Fruit fly (Drosophila melanogaster) whole organism, embryonic: Measurements from ENCODE around the gene CG17036.

ENCODE experiments used
- Asciz ChIP-seq: fragments of 200-800 bp; sonication (Bioruptor generic); optimal IDR thresholded peaks from 2 replicates; lab custom pipeline; 2017; ENCODE audit warnings: missing biosample characterization, mild to moderate bottlenecking, missing genetic modification characterization, missing genetic modification reagents
- Atf3 ChIP-seq: fragments of 200-800 bp; sonication (Bioruptor generic); optimal IDR thresholded peaks from 3 replicates; lab custom pipeline; 2016; ENCODE audit warnings: missing biosample characterization, missing genetic modification characterization
- Atf6 ChIP-seq: fragments of 200-800 bp; sonication (Bioruptor generic); IDR thresholded peaks from 2 replicates; pipeline ENCODE4 v1.3.6; 2022; ENCODE audit warnings: missing biosample characterization, missing genetic modification characterization
- Bteb2 ChIP-seq: fragments of 200-800 bp; sonication (Bioruptor generic); optimal IDR thresholded peaks from 2 replicates; lab custom pipeline; 2016; ENCODE audit warnings: missing biosample characterization, missing genetic modification characterization
- CG10366 ChIP-seq: fragments of 200-800 bp; sonication (Bioruptor generic); IDR thresholded peaks from 2 replicates; pipeline ENCODE4 v1.3.6; 2022; ENCODE audit warnings: missing biosample characterization, missing genetic modification characterization
- CG10431 ChIP-seq: fragments of 200-800 bp; sonication (Bioruptor generic); optimal IDR thresholded peaks from 3 replicates; lab custom pipeline; 2018; ENCODE audit warnings: missing biosample characterization, mild to moderate bottlenecking, missing genetic modification characterization
- CG10462 ChIP-seq: fragments of 200-800 bp; sonication (Bioruptor generic); optimal IDR thresholded peaks from 2 replicates; lab custom pipeline; 2016; ENCODE audit warnings: missing biosample characterization, missing genetic modification characterization
- CG12744 ChIP-seq: fragments of 200-800 bp; sonication (Bioruptor generic); optimal IDR thresholded peaks from 2 replicates; lab custom pipeline; 2016; ENCODE audit warnings: missing biosample characterization, missing genetic modification characterization
- CG13287 ChIP-seq: fragments of 200-800 bp; sonication (Bioruptor generic); IDR thresholded peaks from 2 replicates; pipeline ENCODE4 v1.3.6; 2022; ENCODE audit warnings: missing biosample characterization, missing genetic modification characterization; ENCODE audit not compliant: partially characterized antibody
- CG15073 ChIP-seq: fragments of 200-800 bp; sonication (Bioruptor generic); optimal IDR thresholded peaks from 2 replicates; lab custom pipeline; 2016; ENCODE audit warnings: missing biosample characterization, missing genetic modification characterization
- CG15479 ChIP-seq: fragments of 200-800 bp; sonication (Bioruptor generic); optimal IDR thresholded peaks from 3 replicates; lab custom pipeline; 2019; ENCODE audit warnings: missing biosample characterization, mild to moderate bottlenecking, missing genetic modification characterization, moderate library complexity
- CG17385 ChIP-seq: fragments of 200-800 bp; sonication (Bioruptor generic); optimal IDR thresholded peaks from 3 replicates; lab custom pipeline; 2018; ENCODE audit warnings: missing biosample characterization, mild to moderate bottlenecking, missing genetic modification characterization
- CG17568 ChIP-seq: fragments of 200-800 bp; sonication (Bioruptor generic); optimal IDR thresholded peaks from 2 replicates; lab custom pipeline; 2018; ENCODE audit warnings: missing biosample characterization, mild to moderate bottlenecking, missing genetic modification characterization, moderate library complexity
- CG17912 ChIP-seq: fragments of 200-800 bp; sonication (Bioruptor generic); optimal IDR thresholded peaks from 2 replicates; lab custom pipeline; 2018; ENCODE audit warnings: missing biosample characterization, mild to moderate bottlenecking, missing genetic modification characterization
- CG1792 ChIP-seq: fragments of 200-800 bp; sonication (Bioruptor generic); optimal IDR thresholded peaks from 2 replicates; lab custom pipeline; 2016; ENCODE audit warnings: missing biosample characterization, missing genetic modification characterization
- CG33557 ChIP-seq: fragments of 200-800 bp; sonication (Bioruptor generic); optimal IDR thresholded peaks from 2 replicates; lab custom pipeline; 2019; ENCODE audit warnings: missing biosample characterization, mild to moderate bottlenecking, missing genetic modification characterization, moderate library complexity
- CG4404 ChIP-seq: fragments of 200-800 bp; sonication (Bioruptor generic); IDR thresholded peaks from 2 replicates; pipeline ENCODE4 v1.3.6; 2022; ENCODE audit warnings: missing biosample characterization, missing genetic modification characterization
- CG8388 ChIP-seq: fragments of 200-800 bp; sonication (Bioruptor generic); optimal IDR thresholded peaks from 2 replicates; lab custom pipeline; 2019; ENCODE audit warnings: missing biosample characterization, mild to moderate bottlenecking, missing genetic modification characterization, moderate library complexity
- CHES-1-like ChIP-seq: fragments of 200-800 bp; sonication (Bioruptor generic); optimal IDR thresholded peaks from 2 replicates; lab custom pipeline; 2016; ENCODE audit warnings: missing biosample characterization, missing genetic modification characterization
- CrebB ChIP-seq: fragments of 200-800 bp; sonication (Bioruptor generic); optimal IDR thresholded peaks from 3 replicates; lab custom pipeline; 2018; ENCODE audit warnings: missing biosample characterization, mild to moderate bottlenecking, missing genetic modification characterization
- D19A ChIP-seq: fragments of 200-800 bp; optimal IDR thresholded peaks from 3 replicates; lab custom pipeline; 2019; ENCODE audit warnings: missing biosample characterization, mild to moderate bottlenecking, missing genetic modification characterization, moderate library complexity
- Dek ChIP-seq: fragments of 200-800 bp; sonication (Bioruptor generic); optimal IDR thresholded peaks from 3 replicates; lab custom pipeline; 2019; ENCODE audit warnings: missing biosample characterization, mild to moderate bottlenecking, missing genetic modification characterization, moderate library complexity
- Dip2 ChIP-seq: fragments of 200-800 bp; sonication (Bioruptor generic); IDR thresholded peaks from 2 replicates; pipeline ENCODE4 v1.3.6; 2022; ENCODE audit warnings: missing biosample characterization, missing genetic modification characterization
- Dref ChIP-seq: fragments of 200-800 bp; sonication (Bioruptor generic); IDR thresholded peaks from 2 replicates; pipeline ENCODE4 v1.3.6; 2022; ENCODE audit warnings: missing biosample characterization, missing genetic modification characterization
- E2f1 ChIP-seq: fragments of 200-800 bp; sonication (Bioruptor generic); IDR thresholded peaks from 2 replicates; pipeline ENCODE4 v1.3.6; 2022; ENCODE audit warnings: missing biosample characterization, missing genetic modification characterization
- E2f2 ChIP-seq: fragments of 200-800 bp; sonication (Bioruptor generic); IDR thresholded peaks from 2 replicates; pipeline ENCODE4 v1.3.6; 2022; ENCODE audit warnings: missing biosample characterization, missing genetic modification characterization
- Ets97D ChIP-seq: fragments of 200-800 bp; sonication (Bioruptor generic); optimal IDR thresholded peaks from 3 replicates; lab custom pipeline; 2016; ENCODE audit warnings: missing biosample characterization, missing genetic modification characterization
- Fer1 ChIP-seq: fragments of 200-800 bp; sonication (Bioruptor generic); optimal IDR thresholded peaks from 2 replicates; lab custom pipeline; 2017; ENCODE audit warnings: missing biosample characterization, mild to moderate bottlenecking, missing genetic modification characterization
- MESR4 ChIP-seq: fragments of 200-800 bp; sonication (Bioruptor generic); optimal IDR thresholded peaks from 2 replicates; lab custom pipeline; 2018; ENCODE audit warnings: missing biosample characterization, mild to moderate bottlenecking, missing genetic modification characterization, moderate library complexity
- Med ChIP-seq: fragments of 200-800 bp; sonication (Bioruptor generic); peaks from one replicate; lab custom pipeline; 2016; ENCODE audit warnings: missing biosample characterization, missing genetic modification characterization, mild to moderate bottlenecking, inconsistent platforms, moderate library complexity
- Oaz ChIP-seq: fragments of 200-800 bp; sonication (Bioruptor generic); IDR thresholded peaks from 2 replicates; pipeline ENCODE4 v1.3.6; 2022; ENCODE audit warnings: missing biosample characterization, missing genetic modification characterization
- Pdp1 ChIP-seq, 2 experiments: fragments of 200-800 bp; sonication (Bioruptor generic); optimal IDR thresholded peaks; 3 replicates each; lab custom pipeline; 2016; ENCODE audit warnings: missing biosample characterization in 2 of 2, missing genetic modification characterization in 2 of 2, mild to moderate bottlenecking in 1 of 2, moderate library complexity in 1 of 2
- Rfx ChIP-seq: fragments of 200-800 bp; sonication (Bioruptor generic); IDR thresholded peaks from 2 replicates; pipeline ENCODE4 v1.3.6; 2022; ENCODE audit warnings: missing biosample characterization, missing genetic modification characterization
- Vsx1 ChIP-seq: fragments of 200-800 bp; sonication (Bioruptor generic); optimal IDR thresholded peaks from 2 replicates; lab custom pipeline; 2017; ENCODE audit warnings: missing biosample characterization, mild to moderate bottlenecking, missing genetic modification characterization, missing genetic modification reagents
- Xrp1 ChIP-seq: fragments of 200-800 bp; sonication (Bioruptor generic); IDR thresholded peaks from 2 replicates; pipeline ENCODE4 v1.3.6; 2022; ENCODE audit warnings: missing biosample characterization, missing genetic modification characterization
- ac ChIP-seq: fragments of 200-800 bp; sonication (Bioruptor generic); optimal IDR thresholded peaks from 3 replicates; lab custom pipeline; 2017; ENCODE audit warnings: missing biosample characterization, mild to moderate bottlenecking, missing genetic modification characterization
- esg ChIP-seq: fragments of 200-800 bp; sonication (Bioruptor generic); conservative IDR thresholded peaks from 2 replicates; pipeline ENCODE4 v1.3.6; 2022; ENCODE audit warnings: missing biosample characterization, missing genetic modification characterization
- ewg ChIP-seq: fragments of 200-800 bp; sonication (Bioruptor generic); optimal IDR thresholded peaks from 3 replicates; lab custom pipeline; 2017; ENCODE audit warnings: mild to moderate bottlenecking, missing biosample characterization, missing genetic modification reagents, missing genetic modification characterization
- exex ChIP-seq: fragments of 200-800 bp; sonication (Bioruptor generic); optimal IDR thresholded peaks from 4 replicates; lab custom pipeline; 2018; ENCODE audit warnings: missing biosample characterization, mild to moderate bottlenecking, missing genetic modification characterization, moderate library complexity
- gfzf ChIP-seq: fragments of 200-800 bp; sonication (Bioruptor generic); optimal IDR thresholded peaks from 2 replicates; lab custom pipeline; 2016; ENCODE audit warnings: missing biosample characterization, mild to moderate bottlenecking, missing genetic modification characterization, moderate library complexity
- insv ChIP-seq, 2 experiments: fragments of 200-800 bp; sonication (Bioruptor generic); optimal IDR thresholded peaks; 3 replicates each; lab custom pipeline; 2016 to 2018; ENCODE audit warnings: missing biosample characterization in 2 of 2, missing genetic modification characterization in 2 of 2
- kah ChIP-seq: fragments of 200-800 bp; sonication (Bioruptor generic); optimal IDR thresholded peaks from 2 replicates; lab custom pipeline; 2018; ENCODE audit warnings: missing biosample characterization, mild to moderate bottlenecking, missing genetic modification characterization
- ken ChIP-seq: fragments of 200-800 bp; sonication (Bioruptor generic); IDR thresholded peaks from 3 replicates; pipeline ENCODE4 v1.3.6; 2022; ENCODE audit warnings: missing biosample characterization, missing genetic modification characterization
- kni ChIP-seq: fragments of 200-800 bp; sonication (Bioruptor generic); optimal IDR thresholded peaks from 3 replicates; lab custom pipeline; 2017; ENCODE audit warnings: mild to moderate bottlenecking, missing biosample characterization, missing genetic modification reagents, missing genetic modification characterization
- run ChIP-seq: fragments of 200-800 bp; sonication (Bioruptor generic); optimal IDR thresholded peaks from 3 replicates; lab custom pipeline; 2018; ENCODE audit warnings: missing biosample characterization, mild to moderate bottlenecking, missing genetic modification characterization
- seq ChIP-seq: fragments of 200-800 bp; sonication (Bioruptor generic); IDR thresholded peaks from 2 replicates; pipeline ENCODE4 v1.3.6; 2022; ENCODE audit warnings: missing biosample characterization, missing genetic modification characterization
- sim ChIP-seq: fragments of 200-800 bp; sonication (Bioruptor generic); IDR thresholded peaks from 2 replicates; pipeline ENCODE4 v1.3.6; 2022; ENCODE audit warnings: missing biosample characterization, missing genetic modification characterization
- tgo ChIP-seq: fragments of 200-800 bp; sonication (Bioruptor generic); IDR thresholded peaks from 3 replicates; pipeline ENCODE4 v1.3.6; 2022; ENCODE audit warnings: missing biosample characterization, missing genetic modification characterization
- tx ChIP-seq: fragments of 200-800 bp; sonication (Bioruptor generic); optimal IDR thresholded peaks from 2 replicates; lab custom pipeline; 2016; ENCODE audit warnings: missing biosample characterization, missing genetic modification characterization
- zen2 ChIP-seq: fragments of 200-800 bp; sonication (Bioruptor generic); IDR thresholded peaks from 3 replicates; pipeline ENCODE4 v1.3.6; 2022; ENCODE audit warnings: missing biosample characterization, missing genetic modification characterization; ENCODE audit not compliant: partially characterized antibody

Gene CG17036

DNA sequence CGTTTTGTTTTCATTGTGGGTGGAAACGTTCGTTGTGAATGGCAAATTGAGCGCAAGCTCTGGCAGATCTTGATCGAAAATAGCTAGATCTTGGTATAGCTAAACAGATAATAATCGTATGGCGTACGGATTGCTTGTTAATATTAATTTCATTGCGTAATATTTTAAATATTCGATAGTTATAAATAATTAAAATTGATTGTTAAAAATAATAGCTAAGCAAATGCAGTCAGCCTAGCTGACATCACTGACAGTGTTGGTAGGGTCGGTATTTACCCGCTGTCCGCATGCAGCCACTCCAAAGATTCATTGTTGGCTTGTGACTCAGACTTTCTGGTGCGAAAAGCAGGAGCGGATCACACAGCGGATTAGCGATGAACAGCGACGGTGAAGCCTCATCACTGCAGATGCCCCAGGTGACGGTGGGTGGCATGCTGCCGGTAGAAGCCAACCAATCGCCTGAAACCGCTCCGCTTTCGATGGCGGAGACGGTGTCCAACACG, 3.9 kb upstream of the CG17036 start, which contains the start of the genes CG5776 and spict (continued):
- no peak for TF ChIP-seq insv (GFP tag; optimal IDR thresholded peaks at IDR 0.05; lab: Kevin White, UChicago)
- peak; percentile 84 for TF ChIP-seq Atf6
- TF ChIP-seq CG10431: no peak
- peak; percentile 36; the same call in 1 of the 2 replicates for TF ChIP-seq Dref (GFP tag; lab: Robert Waterston, UW)
- TF ChIP-seq ken (GFP tag; lab: Robert Waterston, UW): peak; percentile 87
- peak; percentile 83 for TF ChIP-seq Dek (tag; lab: Kevin White, UChicago)
- peak; percentile 3 for TF ChIP-seq tx
- peak; percentile 77 for TF ChIP-seq CG4404 (GFP tag; lab: Robert Waterston, UW)
- peak; percentile 53 for TF ChIP-seq gfzf (GFP tag; lab: Kevin White, UChicago)
- peak; percentile 69 for TF ChIP-seq CG8388
- peak; percentile 70; the same call in 1 of the 2 replicates for TF ChIP-seq Oaz (GFP tag; lab: Robert Waterston, UW)
- TF ChIP-seq CG10462 (GFP tag; lab: Kevin White, UChicago): no peak
- no peak for TF ChIP-seq CG17912 (GFP tag; lab: Kevin White, UChicago)
- TF ChIP-seq kah (GFP tag; lab: Kevin White, UChicago): peak; percentile 13
- no peak for TF ChIP-seq CG1792
- peak; percentile 91 for TF ChIP-seq MESR4
- peak; percentile 23 to 32 for TF ChIP-seq Pdp1 (GFP tag; optimal IDR thresholded peaks at IDR 0.05; lab: Kevin White, UChicago)
- peak; percentile 79 for TF ChIP-seq E2f2 (GFP tag; lab: Robert Waterston, UW)
- TF ChIP-seq Atf3 (GFP tag; lab: Kevin White, UChicago): no peak
- TF ChIP-seq CG12744: no peak
- TF ChIP-seq Vsx1 (GFP tag; lab: Kevin White, UChicago): no peak
- peak; percentile 19 for TF ChIP-seq run
- TF ChIP-seq seq: 0 out of 2 replicates have a peak, but pooled peaks have one; percentile 58
- TF ChIP-seq Dip2: no peak
- TF ChIP-seq Ets97D (GFP tag; lab: Kevin White, UChicago): peak; percentile 25
- peak; percentile 70 for TF ChIP-seq Fer1 (GFP tag; lab: Kevin White, UChicago)
- TF ChIP-seq CG15479 (GFP tag; lab: Kevin White, UChicago): peak; percentile 31
- no peak for TF ChIP-seq CG15073 (GFP tag; lab: Kevin White, UChicago)
- peak; percentile 84 for TF ChIP-seq tgo (GFP tag; lab: Robert Waterston, UW)
- peak; percentile 45 for TF ChIP-seq D19A
- TF ChIP-seq Rfx (GFP tag; lab: Robert Waterston, UW): peak; percentile 92
- peak; percentile 89 for TF ChIP-seq Xrp1 (GFP tag; lab: Robert Waterston, UW)
- TF ChIP-seq CHES-1-like (GFP tag; lab: Kevin White, UChicago): peak; percentile 35
- peak; percentile 18 for TF ChIP-seq kni (GFP tag; lab: Kevin White, UChicago)
- TF ChIP-seq CG33557 (GFP tag; lab: Kevin White, UChicago): peak; percentile 60
- TF ChIP-seq CG10366: peak; percentile 83
- TF ChIP-seq CrebB (tag; lab: Kevin White, UChicago): peak; percentile 55
- no peak for TF ChIP-seq Asciz (GFP tag; lab: Kevin White, UChicago)
- TF ChIP-seq ac: no peak
- peak; percentile 60 for TF ChIP-seq ewg (GFP tag; lab: Kevin White, UChicago)
- TF ChIP-seq CG17385 (GFP tag; lab: Kevin White, UChicago): peak; percentile 68
- no peak for TF ChIP-seq Bteb2 (GFP tag; lab: Kevin White, UChicago)
- TF ChIP-seq CG13287: peak; percentile 62; the same call in 1 of the 2 replicates
- TF ChIP-seq sim (GFP tag; lab: Robert Waterston, UW): 0 out of 2 replicates have a peak, but pooled peaks have one; percentile 22
- TF ChIP-seq CG17568 (GFP tag; lab: Kevin White, UChicago): no peak
- peak; percentile 81 for TF ChIP-seq E2f1 (GFP tag; lab: Robert Waterston, UW)
- TF ChIP-seq zen2 (GFP tag; lab: Robert Waterston, UW): no peak
- TF ChIP-seq Med (GFP tag; lab: Kevin White, UChicago): peak; percentile 74
- TF ChIP-seq exex (tag; lab: Kevin White, UChicago): peak; percentile 15
- TF ChIP-seq esg (GFP tag; lab: Robert Waterston, UW): peak; percentile 84
